Worm (Caenorhabditis elegans) whole organism, L2 larva: ENCODE data around the gene rig-6.
A peak's percentile ranks its signal among the peaks of the same experiment; 100 is the strongest.

Source experiments
- F13H6.1 ChIP-seq: sonication (generic microtip); optimal IDR thresholded peaks from 2 replicates; lab custom pipeline; 2016; ENCODE audit warnings: missing genetic modification characterization, missing compliant biosample characterization
- ama-1 ChIP-seq: fragments of 150-350 bp; optimal IDR thresholded peaks from 2 replicates; lab custom pipeline; 2018; ENCODE audit warnings: inconsistent platforms
- blmp-1 ChIP-seq: sonication (generic microtip); optimal IDR thresholded peaks from 2 replicates; lab custom pipeline; 2017; ENCODE audit warnings: missing genetic modification characterization, mild to moderate bottlenecking, missing compliant biosample characterization, antibody characterized with exemption, moderate library complexity; ENCODE audit not compliant: insufficient read depth
- lsy-2 ChIP-seq, 2 experiments: fragments of 150-350 bp in 1 of 2; sonication (generic microtip) in 1 of 2; optimal IDR thresholded peaks; 2 replicates each; lab custom pipeline; 2014 to 2017; ENCODE audit warnings: missing biosample characterization in 2 of 2, missing genetic modification characterization in 2 of 2
- mdl-1 ChIP-seq, 2 experiments: fragments of 150-350 bp in 1 of 2; sonication (generic microtip) in 1 of 2; optimal IDR thresholded peaks; 2 replicates each; lab custom pipeline; 2017; ENCODE audit warnings: missing biosample characterization in 2 of 2, missing genetic modification characterization in 2 of 2
- nhr-12 ChIP-seq: fragments of 150-350 bp; optimal IDR thresholded peaks from 2 replicates; lab custom pipeline; 2014; ENCODE audit warnings: missing biosample characterization, missing genetic modification characterization
- nhr-129 ChIP-seq: fragments of 150-350 bp; optimal IDR thresholded peaks from 2 replicates; lab custom pipeline; 2014; ENCODE audit warnings: missing biosample characterization, missing genetic modification characterization
- nhr-21 ChIP-seq: fragments of 150-350 bp; optimal IDR thresholded peaks from 2 replicates; lab custom pipeline; 2014; ENCODE audit warnings: missing biosample characterization, missing genetic modification characterization
- nhr-25 ChIP-seq: fragments of 150-350 bp; sonication (generic microtip); optimal IDR thresholded peaks from 3 replicates; lab custom pipeline; 2014; ENCODE audit warnings: missing biosample characterization, missing genetic modification characterization
- sem-4 ChIP-seq: fragments of 150-350 bp; optimal IDR thresholded peaks from 2 replicates; lab custom pipeline; 2014; ENCODE audit warnings: missing biosample characterization, missing genetic modification reagents, missing genetic modification characterization
- sma-3 ChIP-seq: sonication (generic microtip); optimal IDR thresholded peaks from 2 replicates; lab custom pipeline; 2016; ENCODE audit warnings: missing genetic modification reagents, missing genetic modification characterization, missing compliant biosample characterization
- sma-9 ChIP-seq, 2 experiments: fragments of 150-350 bp in 1 of 2; sonication (generic microtip) in 1 of 2; optimal IDR thresholded peaks; 2 replicates each; lab custom pipeline; 2014 to 2016; ENCODE audit warnings: missing genetic modification characterization in 2 of 2, mild to moderate bottlenecking in 1 of 2, missing biosample characterization in 1 of 2, missing compliant biosample characterization in 1 of 2, missing genetic modification reagents in 1 of 2, moderate library complexity in 1 of 2
- snpc-4 ChIP-seq: fragments of 150-350 bp; optimal IDR thresholded peaks from 2 replicates; lab custom pipeline; 2014; ENCODE audit warnings: missing biosample characterization, missing genetic modification characterization
- zag-1 ChIP-seq: fragments of 150-350 bp; optimal IDR thresholded peaks from 2 replicates; lab custom pipeline; 2014; ENCODE audit warnings: missing biosample characterization, missing genetic modification characterization

Gene rig-6

DNA sequence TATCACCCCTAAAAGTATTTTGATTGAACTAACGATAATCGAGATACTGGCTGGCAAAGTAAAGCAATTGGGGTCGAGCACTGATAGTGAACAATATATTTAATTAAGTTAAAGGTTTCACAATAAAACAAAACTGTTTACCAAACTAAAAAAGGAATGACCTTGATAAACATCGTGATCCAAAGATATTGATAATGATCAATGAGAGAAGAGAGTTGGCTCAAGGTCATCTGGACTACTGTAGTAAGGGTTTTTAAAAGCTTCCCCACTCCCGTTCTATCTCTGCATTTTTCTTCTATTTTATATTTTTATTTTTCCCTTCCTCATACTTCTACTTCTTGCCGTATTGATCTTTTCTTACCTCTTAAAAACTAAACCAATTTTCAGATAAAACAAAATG is 62.3 kb downstream of the rig-6 start, which contains the start of gene F41C3.2:
TSS of gene F41C3.2 (plus strand) at position 388 of the 400 bp plus-strand sequence.
- TF ChIP-seq ama-1 (lab: Kevin White, UChicago) (peak; percentile 41), F13H6.1 (no peak), lsy-2 (tag; optimal IDR thresholded peaks at IDR 0.05; lab: Kevin White, UChicago) (no peak), nhr-12 (tag; lab: Kevin White, UChicago) (no peak), blmp-1 (tag; lab: Kevin White, UChicago) (peak; percentile 33), nhr-25 (peak; percentile 35), nhr-21 (peak; percentile 4), zag-1 (tag; lab: Kevin White, UChicago) (no peak), snpc-4 (tag; lab: Kevin White, UChicago) (no peak), mdl-1 (tag; optimal IDR thresholded peaks at IDR 0.05; lab: Kevin White, UChicago) (no peak), sma-9 (GFP tag; optimal IDR thresholded peaks at IDR 0.05; lab: Kevin White, UChicago) (peak; percentile 57), sma-9 (tag; optimal IDR thresholded peaks at IDR 0.05; lab: Kevin White, UChicago) (no peak)
- TF ChIP-seq, all 48 proteins: peak for 5

DNA sequence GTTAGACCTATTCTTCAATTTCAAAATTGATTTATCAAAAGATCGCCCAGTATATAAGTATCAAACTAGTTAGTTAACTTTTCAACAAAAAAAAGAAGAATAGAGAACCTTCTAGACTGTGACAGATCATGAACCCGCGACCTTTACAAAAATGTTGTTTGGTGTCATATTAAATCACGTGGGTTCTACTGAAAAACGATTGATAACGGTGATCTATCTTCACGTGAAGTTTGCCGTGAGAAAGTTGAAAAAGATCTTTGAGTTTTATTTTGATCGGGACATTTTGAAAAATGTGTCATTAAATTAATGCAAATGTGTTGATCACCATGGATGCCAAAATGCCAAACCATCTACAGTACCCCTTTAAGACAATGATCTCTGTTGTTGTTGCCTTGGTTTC is 63.5 kb downstream of the rig-6 start:
- TF ChIP-seq nhr-129 (no peak), sem-4 (no peak), sma-3 (GFP tag; lab: Kevin White, UChicago) (peak; percentile 43), sma-9 (GFP tag; optimal IDR thresholded peaks at IDR 0.05; lab: Kevin White, UChicago) (peak; percentile 44), sma-9 (tag; optimal IDR thresholded peaks at IDR 0.05; lab: Kevin White, UChicago) (no peak), blmp-1 (tag; lab: Kevin White, UChicago) (peak; percentile 21), nhr-25 (peak; percentile 55), nhr-21 (peak; percentile 54)
